Fruit fly (Drosophila melanogaster) whole organism, prepupa: ENCODE data around the gene hook.

Experiments
- CG3919 ChIP-seq: fragments of 200-800 bp; sonication (Bioruptor generic); optimal IDR thresholded peaks from 3 replicates; lab custom pipeline; 2016; ENCODE audit warnings: missing biosample characterization, missing genetic modification characterization
- Sox102F ChIP-seq: fragments of 200-800 bp; sonication (Bioruptor generic); optimal IDR thresholded peaks from 2 replicates; lab custom pipeline; 2016; ENCODE audit warnings: missing biosample characterization, mild to moderate bottlenecking, missing genetic modification characterization

DNA sequence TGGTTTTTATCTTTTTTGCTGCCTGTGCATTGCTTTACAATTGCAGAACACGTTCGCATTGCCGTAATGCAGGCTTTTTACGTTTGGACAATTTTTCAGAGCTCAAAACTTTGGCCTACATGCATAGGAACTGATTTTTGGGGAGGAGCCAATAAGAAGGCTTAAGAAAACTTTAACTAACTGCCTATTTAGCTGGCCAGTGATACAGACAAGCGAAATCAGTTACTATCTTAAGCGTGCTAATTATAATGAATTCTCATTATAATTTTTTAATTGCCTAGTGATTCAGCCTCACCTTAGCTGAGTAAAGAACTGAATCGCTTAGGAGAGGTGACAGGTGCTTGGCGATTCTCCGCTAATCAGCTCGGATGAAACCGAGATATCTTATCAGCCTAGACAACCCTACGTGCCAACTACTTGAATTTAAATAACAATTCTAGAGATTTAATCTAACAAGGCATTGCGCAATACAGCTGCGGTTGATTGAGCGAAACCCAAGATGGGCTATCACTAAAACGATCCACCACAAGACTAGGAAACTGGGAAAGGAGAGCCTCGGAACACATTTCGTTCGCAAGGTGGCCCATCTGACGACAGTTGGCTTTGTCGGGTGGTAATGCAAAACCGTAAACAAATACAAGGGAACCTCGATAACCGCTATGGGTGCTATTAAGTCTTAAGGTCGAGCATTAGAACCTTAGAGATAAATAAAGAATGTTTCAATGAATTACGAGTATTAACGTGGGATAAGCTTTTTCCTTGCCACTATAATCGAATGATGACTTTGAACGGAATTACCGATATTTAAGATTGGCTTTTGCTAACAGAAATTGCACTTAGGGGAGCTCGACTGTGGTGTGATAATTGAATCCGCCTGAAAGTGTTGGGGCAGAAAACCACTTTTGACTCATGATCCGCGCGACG is 47.8 kb downstream of the hook start:
- TF ChIP-seq CG3919 (GFP tag; lab: Kevin White, UChicago) (no peak), Sox102F (GFP tag; lab: Kevin White, UChicago) (no peak)
